Worm (Caenorhabditis elegans): ENCODE measurements around the gene Y94H6A.2.

DNA sequence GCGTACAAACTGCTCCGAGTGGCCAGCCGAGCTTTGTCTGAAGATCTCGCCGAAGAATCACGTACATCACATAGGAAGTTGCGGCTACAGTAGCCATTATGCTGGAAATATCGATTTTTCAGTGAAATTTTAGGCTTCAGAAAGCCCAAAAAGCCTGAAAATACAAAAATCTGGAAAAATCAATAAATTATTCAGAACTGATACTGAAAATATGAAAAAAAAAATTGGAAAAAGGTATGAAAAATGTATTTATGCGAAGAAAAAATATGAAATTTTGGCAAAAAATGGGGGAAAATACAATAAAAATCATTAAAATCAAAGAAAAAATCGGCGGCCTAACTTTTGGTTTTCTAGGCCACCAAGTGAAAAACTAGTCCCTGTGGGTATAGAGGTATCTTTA lies 17.2 kb upstream of the Y94H6A.2 start, which contains the start of gene Y94H6A.12:
- no peak for TF ChIP-seq unc-62 (GFP tag; optimal IDR thresholded peaks at IDR 0.05)
- TF ChIP-seq snpc-4 (tag; optimal IDR thresholded peaks at IDR 0.05), result no peak
- TF ChIP-seq nhr-12 (tag; optimal IDR thresholded peaks at IDR 0.05), result no peak
- no peak for TF ChIP-seq M03D4.4 (tag; optimal IDR thresholded peaks at IDR 0.05)
- no peak for TF ChIP-seq mls-2 (tag; optimal IDR thresholded peaks at IDR 0.05)
- no peak for TF ChIP-seq lsy-2 (tag; optimal IDR thresholded peaks at IDR 0.05)
- no peak for TF ChIP-seq nhr-28 (tag; optimal IDR thresholded peaks at IDR 0.05)
- TF ChIP-seq ham-2 (GFP tag; optimal IDR thresholded peaks at IDR 0.05), result no peak
- TF ChIP-seq ztf-11 (tag; optimal IDR thresholded peaks at IDR 0.05), result no peak
- no peak for TF ChIP-seq ceh-43 (GFP tag; optimal IDR thresholded peaks at IDR 0.05)
- TF ChIP-seq flh-1 (GFP tag; optimal IDR thresholded peaks at IDR 0.05), result no peak
- no peak for TF ChIP-seq nhr-76 (tag; optimal IDR thresholded peaks at IDR 0.05)
- no peak for TF ChIP-seq blmp-1 (tag; optimal IDR thresholded peaks at IDR 0.05)
- no peak for TF ChIP-seq pha-4 (tag; optimal IDR thresholded peaks at IDR 0.05)
